Comparison of ENCODE assay signal across 5 fruit fly cellular contexts in genomic region chr3L:10854801-10855418, dm6.
TF ChIP-seq lines count a peak whose summit lies in the region.

No protein-coding gene starts in this region.

TF ChIP-seq in whole organism, adult, 20 proteins besides CTCF, POLR2A, EP300 and RAD21 (continued from another document):
- peak; percentile 29 for TF ChIP-seq CG12768 (GFP tag; optimal IDR thresholded peaks at IDR 0.05; lab: Kevin White, UChicago)

TF ChIP-seq in whole organism, embryonic, 481 proteins besides CTCF, POLR2A, EP300 and RAD21 (continued from another document and continues in another):
- TF ChIP-seq CG2199 (GFP tag; IDR thresholded peaks at IDR 0.05; lab: Robert Waterston, UW) (0 out of 3 replicates have a peak, but pooled peaks have one; percentile 11), CG31365 (tag; optimal IDR thresholded peaks at IDR 0.05; lab: Kevin White, UChicago) (no peak), Drgx (GFP tag; IDR thresholded peaks at IDR 0.05; lab: Robert Waterston, UW) (peak; percentile 65), gsb-n (tag; optimal IDR thresholded peaks at IDR 0.05; lab: Kevin White, UChicago) (no peak), Ets65A (GFP tag; lab: Kevin White, UChicago) (peak; percentile 88), CG6254 (GFP tag; optimal IDR thresholded peaks at IDR 0.05; lab: Kevin White, UChicago) (peak; percentile 91), CG11504 (tag; optimal IDR thresholded peaks at IDR 0.05; lab: Kevin White, UChicago) (peak; percentile 46), ara (GFP tag; IDR thresholded peaks at IDR 0.05; lab: Robert Waterston, UW) (no peak), Hr39 (optimal IDR thresholded peaks at IDR 0.05; lab: Kevin White, UChicago) (no peak), Vsx1 (GFP tag; optimal IDR thresholded peaks at IDR 0.05; lab: Kevin White, UChicago) (no peak), CG15514 (GFP tag; optimal IDR thresholded peaks at IDR 0.05; lab: Kevin White, UChicago) (no peak), exex (tag; optimal IDR thresholded peaks at IDR 0.05; lab: Kevin White, UChicago) (no peak), gem (tag; optimal IDR thresholded peaks at IDR 0.05; lab: Kevin White, UChicago) (peak; percentile 17), CG7556 (GFP tag; optimal IDR thresholded peaks at IDR 0.05; lab: Kevin White, UChicago) (peak; percentile 16), klu (GFP tag; IDR thresholded peaks at IDR 0.05; lab: Robert Waterston, UW) (no peak), CG33557 (GFP tag; optimal IDR thresholded peaks at IDR 0.05; lab: Kevin White, UChicago) (no peak), sens (GFP tag; lab: Kevin White, UChicago) (peak; percentile 64), CG3726 (GFP tag; IDR thresholded peaks at IDR 0.05; lab: Robert Waterston, UW) (no peak), vnd (GFP tag; IDR thresholded peaks at IDR 0.05; lab: Robert Waterston, UW; ENCODE audit: partially characterized antibody) (no peak), CG31441 (GFP tag; IDR thresholded peaks at IDR 0.05; lab: Robert Waterston, UW) (0 out of 2 replicates have a peak, but pooled peaks have one; percentile 11), phol (tag; optimal IDR thresholded peaks at IDR 0.05; lab: Kevin White, UChicago) (peak; percentile 6), CG18599 (GFP tag; optimal IDR thresholded peaks at IDR 0.05; lab: Kevin White, UChicago) (no peak), wor (GFP tag; IDR thresholded peaks at IDR 0.05; lab: Robert Waterston, UW) (no peak), Oli (tag; optimal IDR thresholded peaks at IDR 0.05; lab: Kevin White, UChicago) (peak; percentile 6), CG10366 (GFP tag; IDR thresholded peaks at IDR 0.05; lab: Robert Waterston, UW) (peak; percentile 42), CG9727 (GFP tag; optimal IDR thresholded peaks at IDR 0.05; lab: Kevin White, UChicago) (peak; percentile 47), vvl (GFP tag; IDR thresholded peaks at IDR 0.05; lab: Robert Waterston, UW) (no peak), CG18476 (GFP tag; optimal IDR thresholded peaks at IDR 0.05; lab: Kevin White, UChicago) (no peak), bsh (GFP tag; optimal IDR thresholded peaks at IDR 0.05; lab: Kevin White, UChicago) (peak in 1 of 2 experiments; percentile 70), mirr (GFP tag; optimal IDR thresholded peaks at IDR 0.05; lab: Kevin White, UChicago) (no peak), nerfin-1 (tag; optimal IDR thresholded peaks at IDR 0.05; lab: Kevin White, UChicago) (peak; percentile 70), CG12391 (tag; optimal IDR thresholded peaks at IDR 0.05; lab: Kevin White, UChicago) (no peak), HHEX (GFP tag; optimal IDR thresholded peaks at IDR 0.05; lab: Kevin White, UChicago) (no peak), CG10565 (GFP tag; optimal IDR thresholded peaks at IDR 0.05; lab: Kevin White, UChicago) (no peak)

TF ChIP-seq in whole organism, prepupa, 60 proteins besides CTCF, POLR2A, EP300 and RAD21 (continued from another document and continues in another):
- peak; percentile 74 for TF ChIP-seq Blimp-1 (GFP tag; optimal IDR thresholded peaks at IDR 0.05; lab: Kevin White, UChicago)
- peak; percentile 82 to 88 for TF ChIP-seq ss (GFP tag; optimal IDR thresholded peaks at IDR 0.05; lab: Kevin White, UChicago)
- TF ChIP-seq Ets96B (tag; optimal IDR thresholded peaks at IDR 0.05; lab: Kevin White, UChicago) = peak; percentile 86
- no peak for TF ChIP-seq fkh (GFP tag; optimal IDR thresholded peaks at IDR 0.05; lab: Kevin White, UChicago)
- peak; percentile 81 for TF ChIP-seq CG8119 (GFP tag; IDR thresholded peaks at IDR 0.05; lab: Robert Waterston, UW)
- peak; percentile 77 for TF ChIP-seq CG16779 (tag; optimal IDR thresholded peaks at IDR 0.05; lab: Kevin White, UChicago)
- peak; percentile 92 for TF ChIP-seq spab (GFP tag; optimal IDR thresholded peaks at IDR 0.05; lab: Kevin White, UChicago)
- peak; percentile 78; the same call in 1 of the 3 replicates for TF ChIP-seq CG6163 (GFP tag; IDR thresholded peaks at IDR 0.05; lab: Robert Waterston, UW)
- TF ChIP-seq Met (GFP tag; optimal IDR thresholded peaks at IDR 0.05; lab: Kevin White, UChicago) = peak; percentile 94
- TF ChIP-seq CG11902 (GFP tag; optimal IDR thresholded peaks at IDR 0.05; lab: Kevin White, UChicago) = peak; percentile 78
- peak; percentile 85 for TF ChIP-seq CG3919 (GFP tag; optimal IDR thresholded peaks at IDR 0.05; lab: Kevin White, UChicago)
- TF ChIP-seq Lpt (GFP tag; optimal IDR thresholded peaks at IDR 0.05; lab: Kevin White, UChicago) = peak; percentile 81
- TF ChIP-seq OdsH (GFP tag; optimal IDR thresholded peaks at IDR 0.05; lab: Kevin White, UChicago) = peak; percentile 92
- TF ChIP-seq CG11294 (GFP tag; IDR thresholded peaks at IDR 0.05; lab: Robert Waterston, UW) = peak; percentile 28
- peak; percentile 85 for TF ChIP-seq Sox102F (GFP tag; optimal IDR thresholded peaks at IDR 0.05; lab: Kevin White, UChicago)
- peak; percentile 66 for TF ChIP-seq CG1621 (tag; optimal IDR thresholded peaks at IDR 0.05; lab: Kevin White, UChicago)
- TF ChIP-seq CG8319 (GFP tag; optimal IDR thresholded peaks at IDR 0.05; lab: Kevin White, UChicago) = peak; percentile 84
- TF ChIP-seq CG34406 (GFP tag; optimal IDR thresholded peaks at IDR 0.05; lab: Kevin White, UChicago) = peak; percentile 90
- peak; percentile 71 for TF ChIP-seq fd85E (GFP tag; optimal IDR thresholded peaks at IDR 0.05; lab: Kevin White, UChicago)
- TF ChIP-seq svp (GFP tag; lab: Kevin White, UChicago) = peak; percentile 95
- TF ChIP-seq Gug (GFP tag; IDR thresholded peaks at IDR 0.05; lab: Robert Waterston, UW) = no peak; the same call in 1 of the 2 replicates
- TF ChIP-seq CG10631 (GFP tag; optimal IDR thresholded peaks at IDR 0.05; lab: Kevin White, UChicago) = peak; percentile 92
- peak; percentile 72 for TF ChIP-seq dsx (GFP tag; optimal IDR thresholded peaks at IDR 0.05; lab: Kevin White, UChicago; ENCODE audit: poor library complexity, severe bottlenecking)
- peak; percentile 84 for TF ChIP-seq CG3032 (tag; optimal IDR thresholded peaks at IDR 0.05; lab: Kevin White, UChicago)
- peak; percentile 93 for TF ChIP-seq lz (GFP tag; optimal IDR thresholded peaks at IDR 0.05; lab: Kevin White, UChicago)
- peak; percentile 84 for TF ChIP-seq Sox15 (GFP tag; optimal IDR thresholded peaks at IDR 0.05; lab: Kevin White, UChicago)
- peak; percentile 82 for TF ChIP-seq dac (GFP tag; optimal IDR thresholded peaks at IDR 0.05; lab: Kevin White, UChicago)
- peak; percentile 93 for TF ChIP-seq net (GFP tag; optimal IDR thresholded peaks at IDR 0.05; lab: Kevin White, UChicago)
- peak; percentile 22 for TF ChIP-seq CG9139 (GFP tag; optimal IDR thresholded peaks at IDR 0.05; lab: Kevin White, UChicago)
- peak; percentile 50 to 96 for TF ChIP-seq salr (GFP tag; optimal IDR thresholded peaks at IDR 0.05; lab: Kevin White, UChicago)
- TF ChIP-seq pdm3 (GFP tag; optimal IDR thresholded peaks at IDR 0.05; lab: Kevin White, UChicago) = peak; percentile 88
- peak; percentile 93 for TF ChIP-seq topi (GFP tag; optimal IDR thresholded peaks at IDR 0.05; lab: Kevin White, UChicago)
- TF ChIP-seq Smox (GFP tag; optimal IDR thresholded peaks at IDR 0.05; lab: Kevin White, UChicago) = peak; percentile 93

TF ChIP-seq in whole organism, pupa, 21 proteins besides CTCF, POLR2A, EP300 and RAD21 (continued from another document):
- no peak; the same call in 1 of the 2 replicates for TF ChIP-seq CG32121 (GFP tag; IDR thresholded peaks at IDR 0.05; lab: Robert Waterston, UW)

TF ChIP-seq in whole organism, wandering third instar larva, 38 proteins besides CTCF, POLR2A, EP300 and RAD21 (continued from another document):
- no peak for TF ChIP-seq Mio (GFP tag; optimal IDR thresholded peaks at IDR 0.05; lab: Kevin White, UChicago)
- peak; percentile 87 for TF ChIP-seq dmrt93B (GFP tag; optimal IDR thresholded peaks at IDR 0.05; lab: Kevin White, UChicago)
- peak; percentile 73 for TF ChIP-seq br (GFP tag; optimal IDR thresholded peaks at IDR 0.05; lab: Kevin White, UChicago)
- no peak for TF ChIP-seq jim (GFP tag; optimal IDR thresholded peaks at IDR 0.05; lab: Kevin White, UChicago)
- no peak for TF ChIP-seq pan (optimal IDR thresholded peaks at IDR 0.05; lab: Kevin White, UChicago)
- no peak for TF ChIP-seq N (GFP tag; optimal IDR thresholded peaks at IDR 0.05; lab: Kevin White, UChicago)
- TF ChIP-seq h (GFP tag; optimal IDR thresholded peaks at IDR 0.05; lab: Kevin White, UChicago) = peak; percentile 82
- TF ChIP-seq Myc (optimal IDR thresholded peaks at IDR 0.05; lab: Kevin White, UChicago) = no peak
- TF ChIP-seq foxo (GFP tag; optimal IDR thresholded peaks at IDR 0.05; lab: Kevin White, UChicago) = peak in 1 of 2 experiments; percentile 90
- no peak for TF ChIP-seq dl (GFP tag; optimal IDR thresholded peaks at IDR 0.05; lab: Kevin White, UChicago; ENCODE audit: insufficient read depth in 1 of 2, partially characterized antibody in 2 of 2)
- no peak for TF ChIP-seq brk (GFP tag; optimal IDR thresholded peaks at IDR 0.05; lab: Kevin White, UChicago)
- no peak for TF ChIP-seq Dfd (GFP tag; optimal IDR thresholded peaks at IDR 0.05; lab: Kevin White, UChicago)
- no peak for TF ChIP-seq usp (GFP tag; optimal IDR thresholded peaks at IDR 0.05; lab: Kevin White, UChicago)
- peak; percentile 85 for TF ChIP-seq ey (GFP tag; optimal IDR thresholded peaks at IDR 0.05; lab: Kevin White, UChicago)
- peak; percentile 79 for TF ChIP-seq CG9705 (GFP tag; optimal IDR thresholded peaks at IDR 0.05; lab: Kevin White, UChicago)
- peak; percentile 57 for TF ChIP-seq tai (GFP tag; optimal IDR thresholded peaks at IDR 0.05; lab: Kevin White, UChicago)
